Fruit fly (Drosophila melanogaster) whole organism, embryonic: Measurements from ENCODE around the gene pyd.
A peak's percentile ranks its signal among the peaks of the same experiment; 100 is the strongest.

Experiments used
- Blimp-1 ChIP-seq: fragments of 200-800 bp; sonication (Bioruptor generic); optimal IDR thresholded peaks from 3 replicates; lab custom pipeline; 2018; ENCODE audit warnings: missing biosample characterization, missing genetic modification characterization, mild to moderate bottlenecking, moderate library complexity, missing genetic modification reagents
- CG11247 ChIP-seq: fragments of 200-800 bp; sonication (Bioruptor generic); IDR thresholded peaks from 2 replicates; pipeline ENCODE4 v1.3.6; 2022; ENCODE audit warnings: missing biosample characterization, missing genetic modification characterization
- CG11695 ChIP-seq: fragments of 200-800 bp; sonication (Bioruptor generic); IDR thresholded peaks from 3 replicates; pipeline ENCODE4 v1.3.6; 2022; ENCODE audit warnings: missing biosample characterization, missing genetic modification characterization
- CG15479 ChIP-seq: fragments of 200-800 bp; sonication (Bioruptor generic); optimal IDR thresholded peaks from 3 replicates; lab custom pipeline; 2019; ENCODE audit warnings: missing biosample characterization, mild to moderate bottlenecking, missing genetic modification characterization, moderate library complexity
- CG1832 ChIP-seq: fragments of 200-800 bp; sonication (Bioruptor generic); optimal IDR thresholded peaks from 2 replicates; lab custom pipeline; 2017; ENCODE audit warnings: missing biosample characterization, mild to moderate bottlenecking, missing genetic modification characterization, inconsistent platforms
- CG2712 ChIP-seq: fragments of 200-800 bp; optimal IDR thresholded peaks from 3 replicates; lab custom pipeline; 2019; ENCODE audit warnings: missing biosample characterization, mild to moderate bottlenecking, missing genetic modification characterization, moderate library complexity
- CG4360 ChIP-seq: fragments of 200-800 bp; sonication (Bioruptor generic); IDR thresholded peaks from 2 replicates; pipeline ENCODE4 v1.3.6; 2022; ENCODE audit warnings: missing biosample characterization, missing genetic modification characterization
- CG4404 ChIP-seq: fragments of 200-800 bp; sonication (Bioruptor generic); IDR thresholded peaks from 2 replicates; pipeline ENCODE4 v1.3.6; 2022; ENCODE audit warnings: missing biosample characterization, missing genetic modification characterization
- CG6254 ChIP-seq: fragments of 200-800 bp; sonication (Bioruptor generic); optimal IDR thresholded peaks from 3 replicates; lab custom pipeline; 2017; ENCODE audit warnings: mild to moderate bottlenecking, missing biosample characterization, missing genetic modification reagents, missing genetic modification characterization
- CG6765 ChIP-seq: fragments of 200-800 bp; sonication (Bioruptor generic); optimal IDR thresholded peaks from 3 replicates; lab custom pipeline; 2017; ENCODE audit warnings: missing biosample characterization, mild to moderate bottlenecking, missing genetic modification characterization
- CG7987 ChIP-seq: fragments of 200-800 bp; sonication (Bioruptor generic); optimal IDR thresholded peaks from 2 replicates; lab custom pipeline; 2018; ENCODE audit warnings: missing biosample characterization, mild to moderate bottlenecking, missing genetic modification characterization, moderate library complexity
- CG9437 ChIP-seq: fragments of 200-800 bp; sonication (Bioruptor generic); optimal IDR thresholded peaks from 2 replicates; lab custom pipeline; 2018; ENCODE audit warnings: missing biosample characterization, mild to moderate bottlenecking, missing genetic modification characterization
- Camta ChIP-seq: fragments of 200-800 bp; sonication (Bioruptor generic); optimal IDR thresholded peaks from 2 replicates; lab custom pipeline; 2016; ENCODE audit warnings: missing biosample characterization, missing genetic modification characterization
- Chrac-16 ChIP-seq: fragments of 200-800 bp; sonication (Bioruptor generic); optimal IDR thresholded peaks from 3 replicates; lab custom pipeline; 2016; ENCODE audit warnings: missing biosample characterization, missing genetic modification characterization
- Deaf1 ChIP-seq: fragments of 200-800 bp; optimal IDR thresholded peaks from 3 replicates; lab custom pipeline; 2019; ENCODE audit warnings: missing biosample characterization, mild to moderate bottlenecking, missing genetic modification characterization, moderate library complexity
- Drgx ChIP-seq: fragments of 200-800 bp; sonication (Bioruptor generic); IDR thresholded peaks from 2 replicates; pipeline ENCODE4 v1.3.6; 2022; ENCODE audit warnings: missing biosample characterization, missing genetic modification characterization
- Ets97D ChIP-seq: fragments of 200-800 bp; sonication (Bioruptor generic); optimal IDR thresholded peaks from 3 replicates; lab custom pipeline; 2016; ENCODE audit warnings: missing biosample characterization, missing genetic modification characterization
- H15 ChIP-seq: fragments of 200-800 bp; sonication (Bioruptor generic); IDR thresholded peaks from 3 replicates; pipeline ENCODE4 v1.3.6; 2022; ENCODE audit warnings: missing biosample characterization, missing genetic modification characterization
- HLHmδ ChIP-seq: fragments of 200-800 bp; sonication (Bioruptor generic); optimal IDR thresholded peaks from 2 replicates; lab custom pipeline; 2018; ENCODE audit warnings: missing biosample characterization, mild to moderate bottlenecking, missing genetic modification characterization, moderate library complexity
- Hr39 ChIP-seq: fragments of >200 bp; optimal IDR thresholded peaks from 2 replicates; lab custom pipeline; 2017
- Kr ChIP-seq: fragments of 200-800 bp; sonication (Bioruptor generic); optimal IDR thresholded peaks from 2 replicates; lab custom pipeline; 2017; ENCODE audit warnings: missing biosample characterization, mild to moderate bottlenecking, missing genetic modification characterization
- Max ChIP-seq: fragments of 200-800 bp; sonication (Bioruptor generic); optimal IDR thresholded peaks from 2 replicates; lab custom pipeline; 2016; ENCODE audit warnings: missing biosample characterization, mild to moderate bottlenecking, missing genetic modification characterization
- Ptx1 ChIP-seq: fragments of 200-800 bp; sonication (Bioruptor generic); IDR thresholded peaks from 2 replicates; pipeline ENCODE4 v1.3.6; 2022; ENCODE audit warnings: missing biosample characterization, missing genetic modification characterization
- Sox102F ChIP-seq: fragments of 200-800 bp; sonication (Bioruptor generic); optimal IDR thresholded peaks from 2 replicates; lab custom pipeline; 2018; ENCODE audit warnings: missing biosample characterization, mild to moderate bottlenecking, missing genetic modification characterization, moderate library complexity
- ato ChIP-seq: fragments of 200-800 bp; sonication (Bioruptor generic); IDR thresholded peaks from 2 replicates; pipeline ENCODE4 v1.3.6; 2022; ENCODE audit warnings: missing biosample characterization, missing genetic modification characterization; ENCODE audit not compliant: partially characterized antibody
- cad ChIP-seq: fragments of >200 bp; optimal IDR thresholded peaks from 2 replicates; lab custom pipeline; 2017; ENCODE audit warnings: missing biosample characterization, missing genetic modification characterization
- gem ChIP-seq: fragments of 200-800 bp; sonication (Bioruptor generic); optimal IDR thresholded peaks from 2 replicates; lab custom pipeline; 2019; ENCODE audit warnings: missing biosample characterization, mild to moderate bottlenecking, missing genetic modification characterization, moderate library complexity
- kni ChIP-seq: fragments of 200-800 bp; sonication (Bioruptor generic); optimal IDR thresholded peaks from 3 replicates; lab custom pipeline; 2017; ENCODE audit warnings: mild to moderate bottlenecking, missing biosample characterization, missing genetic modification reagents, missing genetic modification characterization
- lmd ChIP-seq: fragments of 200-800 bp; sonication (Bioruptor generic); IDR thresholded peaks from 2 replicates; pipeline ENCODE4 v1.3.6; 2022; ENCODE audit warnings: missing biosample characterization, missing genetic modification characterization
- lola ChIP-seq, 3 experiments: fragments of >200 bp in 2 of 3; fragments of 200-800 bp in 1 of 3; sonication (Bioruptor generic) in 1 of 3; optimal IDR thresholded peaks; 2 replicates each; lab custom pipeline; 2017 to 2019; ENCODE audit warnings: missing biosample characterization in 3 of 3, missing genetic modification characterization in 3 of 3, mild to moderate bottlenecking in 1 of 3, moderate library complexity in 1 of 3
- nom ChIP-seq: fragments of 200-800 bp; sonication (Bioruptor generic); optimal IDR thresholded peaks from 2 replicates; lab custom pipeline; 2017; ENCODE audit warnings: missing biosample characterization, missing genetic modification characterization, mild to moderate bottlenecking, moderate library complexity, missing genetic modification reagents
- otp ChIP-seq: fragments of 200-800 bp; sonication (Bioruptor generic); IDR thresholded peaks from 3 replicates; pipeline ENCODE4, ENCODE4 v1.3.6; 2022; ENCODE audit warnings: missing biosample characterization, missing genetic modification characterization
- schlank ChIP-seq: fragments of 200-800 bp; sonication (Bioruptor generic); optimal IDR thresholded peaks from 2 replicates; lab custom pipeline; 2018; ENCODE audit warnings: missing biosample characterization, mild to moderate bottlenecking, missing genetic modification characterization
- tll ChIP-seq, 2 experiments: fragments of 200-800 bp in 1 of 2; fragments of >200 bp in 1 of 2; sonication (Bioruptor generic) in 1 of 2; optimal IDR thresholded peaks; 2 replicates each; lab custom pipeline; 2017 to 2019; ENCODE audit warnings: missing biosample characterization in 2 of 2, missing genetic modification characterization in 2 of 2, mild to moderate bottlenecking in 1 of 2, moderate library complexity in 1 of 2
- ttk ChIP-seq: fragments of 200-800 bp; sonication (Bioruptor generic); IDR thresholded peaks from 2 replicates; pipeline ENCODE4 v2.1.2; 2022; ENCODE audit warnings: missing biosample characterization, missing genetic modification characterization
- yki ChIP-seq: fragments of >200 bp; optimal IDR thresholded peaks from 3 replicates; lab custom pipeline; 2018
- zen ChIP-seq: fragments of 200-800 bp; sonication (Bioruptor generic); optimal IDR thresholded peaks from 3 replicates; lab custom pipeline; 2018; ENCODE audit warnings: missing biosample characterization, mild to moderate bottlenecking, missing genetic modification characterization, moderate library complexity

Gene pyd

DNA sequence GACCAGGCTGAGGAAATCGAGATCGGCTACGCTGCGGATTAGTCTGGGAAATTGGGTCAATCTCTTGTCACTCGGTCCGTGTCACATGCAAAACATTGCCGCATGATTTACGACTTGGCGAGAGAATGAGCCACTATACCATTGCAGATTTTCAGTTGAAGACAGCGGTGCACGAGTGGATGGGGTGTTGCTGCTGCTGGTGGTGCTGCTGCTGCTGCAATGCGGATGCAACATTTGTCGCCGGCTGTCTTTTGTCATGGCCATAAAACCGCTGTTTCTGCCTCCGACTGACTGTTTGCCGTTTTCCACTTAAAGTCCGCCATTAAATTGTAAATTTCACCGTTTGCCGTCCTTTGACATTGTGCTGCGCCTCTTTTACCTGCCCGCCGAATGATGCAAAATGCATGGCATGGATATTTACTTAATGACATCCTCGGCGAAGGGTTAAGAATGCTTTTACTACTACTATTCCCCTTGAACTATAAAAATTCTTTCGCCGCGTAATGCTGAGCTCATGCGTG is 44.4 kb upstream of the pyd start:
- peak in 1 of 2 experiments; percentile 96 for TF ChIP-seq tll (GFP tag; optimal IDR thresholded peaks at IDR 0.05; lab: Kevin White, UChicago)
- TF ChIP-seq lola (GFP tag; optimal IDR thresholded peaks at IDR 0.05; lab: Kevin White, UChicago), result no peak
- TF ChIP-seq yki (lab: Kevin White, UChicago), result no peak
- no peak for TF ChIP-seq CG9437 (GFP tag; lab: Kevin White, UChicago)
- no peak for TF ChIP-seq Deaf1 (tag; lab: Kevin White, UChicago)
- peak; percentile 82 for TF ChIP-seq zen (tag; lab: Kevin White, UChicago)
- TF ChIP-seq CG15479 (GFP tag; lab: Kevin White, UChicago), result peak; percentile 32
- peak; percentile 98 for TF ChIP-seq cad (GFP tag; lab: Kevin White, UChicago)
- TF ChIP-seq Ptx1 (GFP tag; lab: Robert Waterston, UW), result no peak
- TF ChIP-seq Hr39 (lab: Kevin White, UChicago), result peak; percentile 14
- no peak for TF ChIP-seq Ets97D
- no peak for TF ChIP-seq otp
- no peak for TF ChIP-seq schlank (tag; lab: Kevin White, UChicago)
- peak; percentile 33 for TF ChIP-seq Kr (GFP tag; lab: Kevin White, UChicago)
- no peak for TF ChIP-seq CG11695 (GFP tag; lab: Robert Waterston, UW)
- TF ChIP-seq CG6765 (GFP tag; lab: Kevin White, UChicago), result no peak

DNA sequence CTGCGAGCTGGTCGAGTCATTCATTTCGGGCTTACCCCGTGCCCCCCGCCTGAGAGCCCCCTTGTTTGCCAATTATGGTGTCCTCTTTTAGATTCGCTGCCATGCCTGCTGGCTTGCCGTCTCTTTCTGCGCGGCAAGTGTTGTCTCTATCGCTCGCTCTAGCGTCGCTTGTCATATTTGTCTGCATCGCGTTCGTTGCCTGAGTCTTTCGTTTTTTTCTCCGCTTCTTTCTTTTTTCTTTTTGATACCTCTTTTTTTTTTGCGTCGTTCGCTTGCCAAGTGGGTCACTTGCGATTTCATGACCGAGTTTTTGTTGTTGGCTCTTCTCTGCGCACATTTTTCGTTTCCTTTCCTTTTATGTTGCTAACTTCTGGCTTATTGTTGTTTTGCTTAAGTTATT is 40.1 kb upstream of the pyd start:
- no peak for TF ChIP-seq ato (GFP tag; lab: Robert Waterston, UW)
- no peak for TF ChIP-seq Camta (GFP tag; lab: Kevin White, UChicago)
- 0 out of 2 replicates have a peak, but pooled peaks have one; percentile 6 for TF ChIP-seq ttk (GFP tag; lab: Robert Waterston, UW)
- peak; percentile 45 for TF ChIP-seq nom (GFP tag; lab: Kevin White, UChicago)
- TF ChIP-seq CG1832 (GFP tag; lab: Kevin White, UChicago), result peak; percentile 24
- peak; percentile 38; the same call in 1 of the 2 replicates for TF ChIP-seq Drgx (GFP tag; lab: Robert Waterston, UW)
- 0 out of 3 replicates have a peak, but pooled peaks have one; percentile 48 for TF ChIP-seq H15
- TF ChIP-seq CG11247 (GFP tag; lab: Robert Waterston, UW), result 0 out of 2 replicates have a peak, but pooled peaks have one; percentile 28

dm6 chr3R:8970707-8971106 is 39.0 kb upstream of the pyd start:
- TF ChIP-seq CG6254 (GFP tag; lab: Kevin White, UChicago) (no peak), kni (peak; percentile 16), Blimp-1 (peak; percentile 96), CG4360 (GFP tag; lab: Robert Waterston, UW) (0 out of 2 replicates have a peak, but pooled peaks have one; percentile 39), CG4404 (no peak), CG7987 (GFP tag; lab: Kevin White, UChicago) (no peak), tll (GFP tag; optimal IDR thresholded peaks at IDR 0.05; lab: Kevin White, UChicago) (no peak)

dm6 chr3R:8969926-8970306 is 38.2 kb upstream of the pyd start:
- peak; percentile 21 for TF ChIP-seq gem
- TF ChIP-seq lmd, result no peak
- TF ChIP-seq HLHmδ (GFP tag; lab: Kevin White, UChicago), result no peak
- peak; percentile 24 for TF ChIP-seq Sox102F (GFP tag; lab: Kevin White, UChicago)
- TF ChIP-seq Max (GFP tag; lab: Kevin White, UChicago), result no peak
- TF ChIP-seq CG2712, result peak; percentile 20
- TF ChIP-seq Chrac-16, result no peak
- TF ChIP-seq kni, result peak; percentile 8
